Worm (Caenorhabditis elegans) whole organism, young adult: ENCODE measurements around the gene lact-5.

Source experiments
- B0261.1 ChIP-seq: sonication (generic microtip); optimal IDR thresholded peaks from 2 replicates; lab custom pipeline; 2016; ENCODE audit warnings: mild to moderate bottlenecking, missing genetic modification characterization, moderate library complexity, missing compliant biosample characterization
- F52B5.7 ChIP-seq: sonication (generic microtip); optimal IDR thresholded peaks from 2 replicates; lab custom pipeline; 2016; ENCODE audit warnings: mild to moderate bottlenecking, missing genetic modification characterization, missing compliant biosample characterization
- F57C9.4 ChIP-seq: sonication (generic microtip); optimal IDR thresholded peaks from 2 replicates; lab custom pipeline; 2017; ENCODE audit warnings: mild to moderate bottlenecking, missing genetic modification characterization, missing compliant biosample characterization
- aptf-2 ChIP-seq: fragments of 200-800 bp; sonication (Bioruptor generic); conservative IDR thresholded peaks from 2 replicates; pipeline ENCODE4 v1.3.6; 2022; ENCODE audit warnings: missing genetic modification reagents, missing genetic modification characterization, missing compliant biosample characterization
- attf-3 ChIP-seq: fragments of 200-800 bp; sonication (Bioruptor generic); conservative IDR thresholded peaks from 2 replicates; pipeline ENCODE4 v1.3.6; 2022; ENCODE audit warnings: missing genetic modification reagents, missing genetic modification characterization, missing compliant biosample characterization
- bed-2 ChIP-seq: fragments of 200-800 bp; sonication (Bioruptor generic); IDR thresholded peaks from 2 replicates; pipeline ENCODE4 v1.3.6; 2022; ENCODE audit warnings: missing genetic modification reagents, missing genetic modification characterization, missing compliant biosample characterization
- ccch-3 ChIP-seq: fragments of 200-800 bp; sonication (Bioruptor generic); optimal IDR thresholded peaks from 2 replicates; lab custom pipeline; 2018; ENCODE audit warnings: mild to moderate bottlenecking, missing genetic modification characterization, missing compliant biosample characterization
- ceh-100 ChIP-seq: fragments of 200-800 bp; sonication (Bioruptor generic); IDR thresholded peaks from 2 replicates; pipeline ENCODE4 v1.3.6; 2022; ENCODE audit warnings: missing genetic modification reagents, missing genetic modification characterization, missing compliant biosample characterization
- ceh-27 ChIP-seq: fragments of 200-800 bp; sonication (Bioruptor generic); optimal IDR thresholded peaks from 2 replicates; lab custom pipeline; 2018; ENCODE audit warnings: mild to moderate bottlenecking, missing genetic modification characterization, moderate library complexity, missing compliant biosample characterization
- ceh-40 ChIP-seq: fragments of 200-800 bp; sonication (Bioruptor generic); IDR thresholded peaks from 2 replicates; pipeline ENCODE4 v1.3.6; 2022; ENCODE audit warnings: missing genetic modification characterization, missing compliant biosample characterization
- ceh-79 ChIP-seq: sonication (generic microtip); optimal IDR thresholded peaks from 2 replicates; lab custom pipeline; 2017; ENCODE audit warnings: mild to moderate bottlenecking, missing genetic modification characterization, missing compliant biosample characterization
- ceh-91 ChIP-seq: fragments of 200-800 bp; sonication (Bioruptor generic); IDR thresholded peaks from 2 replicates; pipeline ENCODE4 v1.3.6; 2022; ENCODE audit warnings: missing genetic modification reagents, missing genetic modification characterization, missing compliant biosample characterization
- chd-7 ChIP-seq: sonication (generic microtip); optimal IDR thresholded peaks from 2 replicates; lab custom pipeline; 2016; ENCODE audit warnings: mild to moderate bottlenecking, missing genetic modification characterization, moderate library complexity, missing compliant biosample characterization
- egl-44 ChIP-seq: fragments of 200-800 bp; sonication (Bioruptor generic); IDR thresholded peaks from 2 replicates; pipeline ENCODE4 v1.3.6; 2022; ENCODE audit warnings: missing genetic modification reagents, missing genetic modification characterization, missing compliant biosample characterization
- him-1 ChIP-seq: sonication (generic microtip); optimal IDR thresholded peaks from 2 replicates; lab custom pipeline; 2016; ENCODE audit warnings: missing genotype, missing genetic modification reagents, missing genetic modification characterization, missing compliant biosample characterization
- hmg-20 ChIP-seq: fragments of 200-800 bp; sonication (Bioruptor generic); IDR thresholded peaks from 2 replicates; pipeline ENCODE4 v1.3.6; 2022; ENCODE audit warnings: missing genetic modification reagents, missing genetic modification characterization, missing compliant biosample characterization
- hrde-1 ChIP-seq: sonication (generic microtip); optimal IDR thresholded peaks from 2 replicates; lab custom pipeline; 2016; ENCODE audit warnings: missing genetic modification characterization, mild to moderate bottlenecking, missing compliant biosample characterization, moderate library complexity, missing genotype, missing genetic modification reagents, borderline replicate concordance
- lag-1 ChIP-seq: fragments of 200-800 bp; sonication (Bioruptor generic); IDR thresholded peaks from 2 replicates; pipeline ENCODE4 v1.3.6; 2022; ENCODE audit warnings: missing genetic modification reagents, missing genetic modification characterization, missing compliant biosample characterization
- lin-26 ChIP-seq: fragments of 200-800 bp; sonication (Bioruptor generic); IDR thresholded peaks from 2 replicates; pipeline ENCODE4 v1.3.6; 2022; ENCODE audit warnings: missing genetic modification reagents, missing genetic modification characterization, missing compliant biosample characterization
- lin-40 ChIP-seq: sonication (generic microtip); optimal IDR thresholded peaks from 2 replicates; lab custom pipeline; 2016; ENCODE audit warnings: missing genetic modification characterization, mild to moderate bottlenecking, missing compliant biosample characterization, missing genotype, missing genetic modification reagents
- lsy-27 ChIP-seq: sonication (generic microtip); optimal IDR thresholded peaks from 2 replicates; lab custom pipeline; 2017; ENCODE audit warnings: missing genetic modification characterization, mild to moderate bottlenecking, missing compliant biosample characterization, antibody characterized with exemption, missing genotype, borderline replicate concordance; ENCODE audit not compliant: insufficient read depth
- mcd-1 ChIP-seq: fragments of 200-800 bp; sonication (Bioruptor generic); IDR thresholded peaks from 2 replicates; pipeline ENCODE4 v1.3.6; 2022; ENCODE audit warnings: missing genetic modification reagents, missing genetic modification characterization, missing compliant biosample characterization
- mel-28 ChIP-seq: sonication (generic microtip); optimal IDR thresholded peaks from 2 replicates; lab custom pipeline; 2016; ENCODE audit warnings: borderline replicate concordance, mild to moderate bottlenecking, missing genetic modification characterization, missing compliant biosample characterization
- mxl-1 ChIP-seq: sonication (generic microtip); optimal IDR thresholded peaks from 2 replicates; lab custom pipeline; 2016; ENCODE audit warnings: missing genetic modification characterization, missing compliant biosample characterization
- nhr-80 ChIP-seq: sonication (generic microtip); optimal IDR thresholded peaks from 2 replicates; lab custom pipeline; 2016; ENCODE audit warnings: missing genetic modification characterization, missing compliant biosample characterization
- rpc-1 ChIP-seq, 2 experiments: fragments of 150-350 bp in 1 of 2; sonication (generic microtip) in 1 of 2; optimal IDR thresholded peaks; 2 replicates each; lab custom pipeline; 2014 to 2018; ENCODE audit warnings: missing biosample characterization in 1 of 2, missing genetic modification characterization in 1 of 2, missing genetic modification reagents in 1 of 2, missing genotype in 1 of 2
- sdz-38 ChIP-seq: sonication (generic microtip); optimal IDR thresholded peaks from 2 replicates; lab custom pipeline; 2016; ENCODE audit warnings: missing genotype, missing genetic modification characterization, missing compliant biosample characterization
- sea-2 ChIP-seq: fragments of 200-800 bp; sonication (Bioruptor generic); IDR thresholded peaks from 2 replicates; pipeline ENCODE4 v1.3.6; 2022; ENCODE audit warnings: missing genetic modification characterization, missing compliant biosample characterization
- snpc-1.3 ChIP-seq: sonication (generic microtip); optimal IDR thresholded peaks from 2 replicates; lab custom pipeline; 2017; ENCODE audit warnings: missing genetic modification characterization, mild to moderate bottlenecking, missing compliant biosample characterization, antibody characterized with exemption, moderate library complexity, missing genotype, missing genetic modification reagents; ENCODE audit not compliant: insufficient read depth
- snpc-4 ChIP-seq, 5 experiments: fragments of 150-350 bp in 1 of 5; sonication (generic microtip) in 4 of 5; optimal IDR thresholded peaks; 2 replicates each; lab custom pipeline; 2014 to 2018; ENCODE audit warnings: missing genetic modification characterization in 5 of 5, missing biosample characterization in 3 of 5, antibody characterized with exemption in 2 of 5, mild to moderate bottlenecking in 2 of 5, missing compliant biosample characterization in 2 of 5, missing genotype in 2 of 5, moderate library complexity in 2 of 5, missing genetic modification reagents in 1 of 5
- zfh-2 ChIP-seq: fragments of 200-800 bp; sonication (Bioruptor generic); conservative IDR thresholded peaks from 2 replicates; pipeline ENCODE4 v1.3.6; 2022; ENCODE audit warnings: missing genetic modification reagents, missing genetic modification characterization, missing compliant biosample characterization
- ztf-22 ChIP-seq: fragments of 200-800 bp; sonication (Bioruptor generic); optimal IDR thresholded peaks from 2 replicates; lab custom pipeline; 2018; ENCODE audit warnings: mild to moderate bottlenecking, missing genetic modification characterization, moderate library complexity, missing compliant biosample characterization

Gene lact-5

ce11 chrII:4806261-4806660 is 15.3 kb downstream of the lact-5 start:
- no peak for TF ChIP-seq snpc-1.3 (tag; lab: Kevin White, UChicago)
- TF ChIP-seq B0261.1 (tag; lab: Kevin White, UChicago): no peak
- no peak for TF ChIP-seq lin-40 (tag; lab: Kevin White, UChicago)
- TF ChIP-seq ccch-3 (GFP tag; lab: Kevin White, UChicago): no peak
- TF ChIP-seq mel-28 (tag; lab: Kevin White, UChicago): no peak

- TF ChIP-seq lin-26 (GFP tag; lab: Robert Waterston, UW) (no peak), lag-1 (GFP tag; lab: Robert Waterston, UW) (no peak), bed-2 (GFP tag; lab: Robert Waterston, UW) (no peak), hrde-1 (tag; lab: Kevin White, UChicago) (no peak), chd-7 (tag; lab: Kevin White, UChicago) (no peak), F52B5.7 (tag; lab: Kevin White, UChicago) (no peak), mcd-1 (GFP tag; lab: Robert Waterston, UW) (no peak), mxl-1 (tag; lab: Kevin White, UChicago) (no peak), him-1 (tag; lab: Kevin White, UChicago) (no peak), attf-3 (GFP tag; lab: Robert Waterston, UW) (no peak), sea-2 (no peak), ceh-40 (no peak), F57C9.4 (no peak), snpc-4 (GFP tag; optimal IDR thresholded peaks at IDR 0.05; lab: Kevin White, UChicago) (no peak), snpc-4 (tag; optimal IDR thresholded peaks at IDR 0.05; lab: Kevin White, UChicago) (no peak), rpc-1 (optimal IDR thresholded peaks at IDR 0.05; lab: Kevin White, UChicago) (no peak), rpc-1 (tag; optimal IDR thresholded peaks at IDR 0.05; lab: Kevin White, UChicago) (no peak), ceh-79 (tag; lab: Kevin White, UChicago) (no peak)
- TF ChIP-seq, all 124 proteins: peak for 0
These were observed 15.7 kb downstream of the lact-5 start for ce11 chrII:4805799-4806198.

DNA sequence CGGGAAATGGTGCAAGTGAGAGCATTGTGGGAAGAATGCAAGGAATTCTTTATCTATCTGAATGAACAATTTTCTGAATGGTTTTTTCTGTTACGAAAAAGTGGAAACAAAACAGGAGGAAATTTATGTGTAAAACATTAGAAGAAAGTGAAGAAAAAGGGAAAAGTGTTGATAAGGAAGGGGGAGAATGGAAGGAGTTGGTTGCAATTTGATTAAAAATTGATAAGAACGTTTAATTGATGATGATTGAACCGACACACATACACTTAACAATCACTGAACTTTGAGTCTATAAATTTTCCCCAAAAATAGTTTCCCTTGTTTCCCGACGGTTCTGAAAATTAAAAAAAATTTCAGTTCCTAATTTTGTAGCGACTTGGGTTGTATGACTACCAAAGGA is 18.6 kb downstream of the lact-5 start:
- no peak for TF ChIP-seq ccch-3 (GFP tag; lab: Kevin White, UChicago)
- TF ChIP-seq nhr-80 (tag; lab: Kevin White, UChicago): peak; percentile 63
- TF ChIP-seq ceh-100 (GFP tag; lab: Robert Waterston, UW): no peak

DNA sequence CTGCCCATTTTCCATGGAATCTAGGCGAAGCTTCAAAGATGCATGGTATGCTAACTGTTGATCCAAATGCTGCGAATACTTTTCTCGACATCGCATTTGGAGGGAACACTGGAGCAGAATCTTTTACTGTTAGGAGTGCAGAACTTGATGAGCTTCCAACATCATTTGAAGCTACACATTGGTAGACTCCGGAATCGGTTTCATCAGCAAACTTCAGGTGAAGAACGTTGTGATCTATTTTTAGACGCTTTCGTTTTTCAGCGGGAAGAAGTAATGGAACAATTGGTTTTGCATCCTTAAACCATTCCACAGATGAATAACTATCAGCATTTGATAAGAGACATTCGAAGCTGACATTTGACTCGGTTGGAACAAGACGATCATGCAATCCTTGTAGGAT is 21.0 kb downstream of the lact-5 start:
- TF ChIP-seq egl-44 (GFP tag; lab: Robert Waterston, UW) (no peak), hmg-20 (GFP tag; lab: Robert Waterston, UW) (no peak), ceh-91 (GFP tag; lab: Robert Waterston, UW) (no peak), lin-26 (GFP tag; lab: Robert Waterston, UW) (no peak), zfh-2 (GFP tag; lab: Robert Waterston, UW) (no peak), sdz-38 (no peak), lsy-27 (tag; lab: Kevin White, UChicago) (no peak), F52B5.7 (tag; lab: Kevin White, UChicago) (no peak), rpc-1 (optimal IDR thresholded peaks at IDR 0.05; lab: Kevin White, UChicago) (no peak), rpc-1 (tag; optimal IDR thresholded peaks at IDR 0.05; lab: Kevin White, UChicago) (no peak), him-1 (tag; lab: Kevin White, UChicago) (no peak), ceh-27 (no peak), ztf-22 (no peak), aptf-2 (GFP tag; lab: Robert Waterston, UW) (no peak)
